Fruit fly (Drosophila melanogaster) whole organism, embryonic: ENCODE results near the gene CG32487.

Source experiments
- B-H2 ChIP-seq: fragments of 200-800 bp; sonication (Bioruptor generic); optimal IDR thresholded peaks from 2 replicates; lab custom pipeline; 2018; ENCODE audit warnings: missing biosample characterization, mild to moderate bottlenecking, missing genetic modification characterization
- Blimp-1 ChIP-seq: fragments of 200-800 bp; sonication (Bioruptor generic); optimal IDR thresholded peaks from 3 replicates; lab custom pipeline; 2018; ENCODE audit warnings: missing biosample characterization, missing genetic modification characterization, mild to moderate bottlenecking, moderate library complexity, missing genetic modification reagents
- CG10147 ChIP-seq: fragments of 200-800 bp; sonication (Bioruptor generic); optimal IDR thresholded peaks from 2 replicates; lab custom pipeline; 2019; ENCODE audit warnings: missing biosample characterization, mild to moderate bottlenecking, missing genetic modification characterization, moderate library complexity
- CG10209 ChIP-seq: fragments of 200-800 bp; sonication (Bioruptor generic); optimal IDR thresholded peaks from 3 replicates; lab custom pipeline; 2017; ENCODE audit warnings: missing biosample characterization, mild to moderate bottlenecking, missing genetic modification characterization, missing genetic modification reagents
- CG10274 ChIP-seq: fragments of 200-800 bp; sonication (Bioruptor generic); optimal IDR thresholded peaks from 3 replicates; lab custom pipeline; 2017; ENCODE audit warnings: missing biosample characterization, mild to moderate bottlenecking, missing genetic modification characterization
- CG10565 ChIP-seq: fragments of 200-800 bp; sonication (Bioruptor generic); optimal IDR thresholded peaks from 3 replicates; lab custom pipeline; 2016; ENCODE audit warnings: missing biosample characterization, mild to moderate bottlenecking, missing genetic modification characterization
- CG11247 ChIP-seq: fragments of 200-800 bp; sonication (Bioruptor generic); IDR thresholded peaks from 2 replicates; pipeline ENCODE4 v1.3.6; 2022; ENCODE audit warnings: missing biosample characterization, missing genetic modification characterization
- CG13296 ChIP-seq: fragments of 200-800 bp; sonication (Bioruptor generic); optimal IDR thresholded peaks from 3 replicates; lab custom pipeline; 2018; ENCODE audit warnings: missing biosample characterization, mild to moderate bottlenecking, missing genetic modification characterization
- CG13624 ChIP-seq: fragments of 200-800 bp; sonication (Bioruptor generic); optimal IDR thresholded peaks from 2 replicates; lab custom pipeline; 2016; ENCODE audit warnings: missing biosample characterization, missing genetic modification characterization
- CG14014 ChIP-seq: fragments of 200-800 bp; sonication (Bioruptor generic); IDR thresholded peaks from 2 replicates; pipeline ENCODE4 v1.3.6; 2022; ENCODE audit warnings: missing biosample characterization, missing genetic modification characterization
- CG15011 ChIP-seq: fragments of 200-800 bp; sonication (Bioruptor generic); optimal IDR thresholded peaks from 3 replicates; lab custom pipeline; 2018; ENCODE audit warnings: missing biosample characterization, mild to moderate bottlenecking, missing genetic modification characterization
- CG15269 ChIP-seq: fragments of 200-800 bp; sonication (Bioruptor generic); optimal IDR thresholded peaks from 2 replicates; lab custom pipeline; 2018; ENCODE audit warnings: missing biosample characterization, mild to moderate bottlenecking, missing genetic modification characterization, moderate library complexity
- CG15479 ChIP-seq: fragments of 200-800 bp; sonication (Bioruptor generic); optimal IDR thresholded peaks from 3 replicates; lab custom pipeline; 2019; ENCODE audit warnings: missing biosample characterization, mild to moderate bottlenecking, missing genetic modification characterization, moderate library complexity
- CG1792 ChIP-seq: fragments of 200-800 bp; sonication (Bioruptor generic); optimal IDR thresholded peaks from 2 replicates; lab custom pipeline; 2016; ENCODE audit warnings: missing biosample characterization, missing genetic modification characterization
- CG2116 ChIP-seq: fragments of 200-800 bp; sonication (Bioruptor generic); optimal IDR thresholded peaks from 3 replicates; lab custom pipeline; 2018; ENCODE audit warnings: missing biosample characterization, mild to moderate bottlenecking, missing genetic modification characterization
- CG2199 ChIP-seq: fragments of 200-800 bp; sonication (Bioruptor generic); IDR thresholded peaks from 3 replicates; pipeline ENCODE4 v1.3.6; 2022; ENCODE audit warnings: missing biosample characterization, missing genetic modification characterization
- CG2875 ChIP-seq: fragments of 200-800 bp; sonication (Bioruptor generic); optimal IDR thresholded peaks from 2 replicates; lab custom pipeline; 2017; ENCODE audit warnings: missing biosample characterization, mild to moderate bottlenecking, missing genetic modification characterization, missing genetic modification reagents
- CG33557 ChIP-seq: fragments of 200-800 bp; sonication (Bioruptor generic); optimal IDR thresholded peaks from 2 replicates; lab custom pipeline; 2019; ENCODE audit warnings: missing biosample characterization, mild to moderate bottlenecking, missing genetic modification characterization, moderate library complexity
- CG6689 ChIP-seq: fragments of 200-800 bp; sonication (Bioruptor generic); IDR thresholded peaks from 2 replicates; pipeline ENCODE4 v1.3.6; 2022; ENCODE audit warnings: missing biosample characterization, missing genetic modification characterization
- CG8290 ChIP-seq, 3 experiments: fragments of 200-800 bp; sonication (Bioruptor generic); optimal IDR thresholded peaks; 2 replicates each; lab custom pipeline; 2016 to 2019; ENCODE audit warnings: missing biosample characterization in 3 of 3, missing genetic modification characterization in 3 of 3, mild to moderate bottlenecking in 2 of 3, moderate library complexity in 1 of 3
- CG9215 ChIP-seq: fragments of 200-800 bp; sonication (Bioruptor generic); IDR thresholded peaks from 2 replicates; pipeline ENCODE4 v1.3.6; 2022; ENCODE audit warnings: missing biosample characterization, missing genetic modification characterization
- E2f1 ChIP-seq: fragments of 200-800 bp; sonication (Bioruptor generic); IDR thresholded peaks from 2 replicates; pipeline ENCODE4 v1.3.6; 2022; ENCODE audit warnings: missing biosample characterization, missing genetic modification characterization
- E2f2 ChIP-seq: fragments of 200-800 bp; sonication (Bioruptor generic); IDR thresholded peaks from 2 replicates; pipeline ENCODE4 v1.3.6; 2022; ENCODE audit warnings: missing biosample characterization, missing genetic modification characterization
- ERR ChIP-seq: fragments of 200-800 bp; sonication (Bioruptor generic); optimal IDR thresholded peaks from 2 replicates; lab custom pipeline; 2016; ENCODE audit warnings: missing biosample characterization, missing genetic modification characterization
- HHEX ChIP-seq: fragments of 200-800 bp; sonication (Bioruptor generic); optimal IDR thresholded peaks from 3 replicates; lab custom pipeline; 2017; ENCODE audit warnings: missing biosample characterization, mild to moderate bottlenecking, missing genetic modification characterization, missing genetic modification reagents
- Hand ChIP-seq: fragments of 200-800 bp; sonication (Bioruptor generic); optimal IDR thresholded peaks from 2 replicates; lab custom pipeline; 2017; ENCODE audit warnings: mild to moderate bottlenecking, missing biosample characterization, missing genetic modification reagents, missing genetic modification characterization
- HmgZ ChIP-seq: fragments of 200-800 bp; sonication (Bioruptor generic); optimal IDR thresholded peaks from 2 replicates; lab custom pipeline; 2018; ENCODE audit warnings: missing biosample characterization, mild to moderate bottlenecking, missing genetic modification characterization
- Meics ChIP-seq: fragments of 200-800 bp; sonication (Bioruptor generic); optimal IDR thresholded peaks from 2 replicates; lab custom pipeline; 2017; ENCODE audit warnings: missing biosample characterization, mild to moderate bottlenecking, missing genetic modification characterization
- Ravus ChIP-seq: fragments of 200-800 bp; sonication (Bioruptor generic); IDR thresholded peaks from 2 replicates; pipeline ENCODE4 v1.3.6; 2022; ENCODE audit warnings: missing biosample characterization, missing genetic modification characterization
- Spps ChIP-seq: fragments of 200-800 bp; sonication (Bioruptor generic); optimal IDR thresholded peaks from 2 replicates; lab custom pipeline; 2018; ENCODE audit warnings: missing biosample characterization, mild to moderate bottlenecking, missing genetic modification characterization
- ash1 ChIP-seq: fragments of 200-800 bp; sonication (Bioruptor generic); optimal IDR thresholded peaks from 2 replicates; lab custom pipeline; 2018; ENCODE audit warnings: missing biosample characterization, mild to moderate bottlenecking, missing genetic modification characterization
- bcd ChIP-seq: fragments of 200-800 bp; sonication (Bioruptor generic); optimal IDR thresholded peaks from 2 replicates; lab custom pipeline; 2017; ENCODE audit warnings: missing biosample characterization, mild to moderate bottlenecking, missing genetic modification characterization
- cato ChIP-seq: fragments of 200-800 bp; sonication (Bioruptor generic); optimal IDR thresholded peaks from 2 replicates; lab custom pipeline; 2016; ENCODE audit warnings: missing biosample characterization, missing genetic modification characterization, borderline replicate concordance
- crol ChIP-seq: fragments of 200-800 bp; sonication (Bioruptor generic); IDR thresholded peaks from 2 replicates; pipeline ENCODE4 v1.3.6; 2022; ENCODE audit warnings: missing biosample characterization, missing genetic modification characterization
- disco-r ChIP-seq: fragments of 200-800 bp; sonication (Bioruptor generic); optimal IDR thresholded peaks from 2 replicates; lab custom pipeline; 2016; ENCODE audit warnings: missing biosample characterization, missing genetic modification characterization
- dmrt99B ChIP-seq: fragments of 200-800 bp; sonication (Bioruptor generic); optimal IDR thresholded peaks from 2 replicates; lab custom pipeline; 2018; ENCODE audit warnings: missing biosample characterization, mild to moderate bottlenecking, missing genetic modification characterization, moderate library complexity
- gsb ChIP-seq: fragments of 200-800 bp; sonication (Bioruptor generic); IDR thresholded peaks from 2 replicates; pipeline ENCODE4 v1.3.6; 2022; ENCODE audit warnings: missing biosample characterization, missing genetic modification characterization
- maf-S ChIP-seq: fragments of 200-800 bp; sonication (Bioruptor generic); optimal IDR thresholded peaks from 2 replicates; lab custom pipeline; 2016; ENCODE audit warnings: missing biosample characterization, missing genetic modification characterization
- nerfin-2 ChIP-seq: fragments of 200-800 bp; sonication (Bioruptor generic); IDR thresholded peaks from 2 replicates; pipeline ENCODE4 v1.3.6; 2022; ENCODE audit warnings: missing biosample characterization, missing genetic modification characterization; ENCODE audit not compliant: partially characterized antibody
- oc ChIP-seq: fragments of 200-800 bp; sonication (Bioruptor generic); optimal IDR thresholded peaks from 2 replicates; lab custom pipeline; 2018; ENCODE audit warnings: missing biosample characterization, mild to moderate bottlenecking, missing genetic modification characterization, moderate library complexity
- org-1 ChIP-seq: fragments of 200-800 bp; sonication (Bioruptor generic); optimal IDR thresholded peaks from 2 replicates; lab custom pipeline; 2017; ENCODE audit warnings: missing biosample characterization, missing genetic modification characterization
- prd ChIP-seq, 3 experiments: fragments of >200 bp in 2 of 3; fragments of 200-800 bp in 1 of 3; sonication (Bioruptor generic) in 1 of 3; optimal IDR thresholded peaks in 2 of 3; IDR thresholded peaks in 1 of 3; 2 replicates in 2 of 3; 3 replicates in 1 of 3; pipeline versions ENCODE4 v1.3.6 to Lab custom; 2017 to 2022; ENCODE audit warnings: missing biosample characterization in 1 of 3, missing genetic modification characterization in 1 of 3
- sisA ChIP-seq: fragments of 200-800 bp; sonication (Bioruptor generic); IDR thresholded peaks from 2 replicates; pipeline ENCODE4 v1.3.6; 2022; ENCODE audit warnings: missing biosample characterization, missing genetic modification characterization
- stc ChIP-seq: fragments of 200-800 bp; sonication (Bioruptor generic); IDR thresholded peaks from 2 replicates; pipeline ENCODE4 v1.3.6; 2022; ENCODE audit warnings: missing biosample characterization, missing genetic modification characterization
- tap ChIP-seq: fragments of 200-800 bp; optimal IDR thresholded peaks from 3 replicates; lab custom pipeline; 2019; ENCODE audit warnings: missing biosample characterization, mild to moderate bottlenecking, missing genetic modification characterization, moderate library complexity
- tna ChIP-seq: fragments of 200-800 bp; sonication (Bioruptor generic); IDR thresholded peaks from 2 replicates; pipeline ENCODE4 v1.3.6; 2022; ENCODE audit warnings: missing biosample characterization, missing genetic modification characterization; ENCODE audit not compliant: partially characterized antibody
- trem ChIP-seq: fragments of 200-800 bp; optimal IDR thresholded peaks from 3 replicates; lab custom pipeline; 2019; ENCODE audit warnings: missing biosample characterization, mild to moderate bottlenecking, missing genetic modification characterization, moderate library complexity

The CG32487 gene

dm6 chr3L:3046325-3047156, 29.5 kb upstream of the CG32487 start, which contains the start of the genes scramb2 and Sk2 (continued):
- TF ChIP-seq nerfin-2 (no peak), CG15011 (peak; percentile 92), Blimp-1 (GFP tag; lab: Kevin White, UChicago) (peak; percentile 91), stc (peak; percentile 94), tna (GFP tag; lab: Robert Waterston, UW) (no peak; the same call in 1 of the 2 replicates), CG14014 (GFP tag; lab: Robert Waterston, UW) (peak; percentile 95), Spps (peak; percentile 89), trem (tag; lab: Kevin White, UChicago) (peak; percentile 88), HmgZ (tag; lab: Kevin White, UChicago) (peak; percentile 96), disco-r (GFP tag; lab: Kevin White, UChicago) (peak; percentile 67), prd (optimal IDR thresholded peaks at IDR 0.05; lab: Kevin White, UChicago) (no peak), prd (GFP tag; IDR thresholded peaks at IDR 0.05; lab: Robert Waterston, UW) (peak; percentile 97), HHEX (GFP tag; lab: Kevin White, UChicago) (peak; percentile 97), Meics (GFP tag; lab: Kevin White, UChicago) (peak; percentile 96), crol (GFP tag; lab: Robert Waterston, UW) (peak; percentile 37; the same call in 1 of the 2 replicates), CG15479 (GFP tag; lab: Kevin White, UChicago) (no peak), CG10209 (GFP tag; lab: Kevin White, UChicago) (peak; percentile 95), tap (tag; lab: Kevin White, UChicago) (peak; percentile 94), sisA (peak; percentile 94), CG10147 (GFP tag; lab: Kevin White, UChicago) (peak; percentile 89), CG10274 (peak; percentile 88), org-1 (peak; percentile 92), CG2199 (GFP tag; lab: Robert Waterston, UW) (peak; percentile 94), maf-S (GFP tag; lab: Kevin White, UChicago) (peak; percentile 80), CG1792 (GFP tag; lab: Kevin White, UChicago) (peak; percentile 81), bcd (GFP tag; lab: Kevin White, UChicago) (peak; percentile 95), ash1 (GFP tag; lab: Kevin White, UChicago) (peak; percentile 77), E2f2 (GFP tag; lab: Robert Waterston, UW) (peak; percentile 78), CG10565 (peak; percentile 69), CG15269 (tag; lab: Kevin White, UChicago) (peak; percentile 97), CG33557 (GFP tag; lab: Kevin White, UChicago) (peak; percentile 80), CG6689 (GFP tag; lab: Robert Waterston, UW) (peak; percentile 93), Hand (GFP tag; lab: Kevin White, UChicago) (peak; percentile 92), CG13624 (GFP tag; lab: Kevin White, UChicago) (peak; percentile 84), oc (tag; lab: Kevin White, UChicago) (peak; percentile 92), B-H2 (GFP tag; lab: Kevin White, UChicago) (peak; percentile 89), CG2875 (GFP tag; lab: Kevin White, UChicago) (peak; percentile 94), gsb (GFP tag; lab: Robert Waterston, UW) (peak; percentile 94), CG9215 (GFP tag; lab: Robert Waterston, UW) (peak; percentile 85), cato (GFP tag; lab: Kevin White, UChicago) (peak; percentile 88), CG11247 (peak; percentile 92), CG13296 (GFP tag; lab: Kevin White, UChicago) (peak; percentile 97), dmrt99B (tag; lab: Kevin White, UChicago) (peak; percentile 96), CG8290 (GFP tag; optimal IDR thresholded peaks at IDR 0.05; lab: Kevin White, UChicago) (peak; percentile 82), CG8290 (tag; optimal IDR thresholded peaks at IDR 0.05; lab: Kevin White, UChicago) (peak; percentile 80 to 93), CG2116 (GFP tag; lab: Kevin White, UChicago) (peak; percentile 72), E2f1 (peak; percentile 92), Ravus (peak; percentile 86), ERR (GFP tag; lab: Kevin White, UChicago) (peak; percentile 83)
